Fruit fly (Drosophila melanogaster): ENCODE results near the gene Pi4KIIalpha.

- TF ChIP-seq CG15710 (tag; optimal IDR thresholded peaks at IDR 0.05), result no peak
- TF ChIP-seq CG17806 (tag; optimal IDR thresholded peaks at IDR 0.05), result no peak
- no peak for TF ChIP-seq CG14655 (GFP tag; optimal IDR thresholded peaks at IDR 0.05)
- no peak for TF ChIP-seq CG9948 (tag; optimal IDR thresholded peaks at IDR 0.05)
- no peak for TF ChIP-seq CG32121 (GFP tag; IDR thresholded peaks at IDR 0.05)
- TF ChIP-seq Snoo (tag; optimal IDR thresholded peaks at IDR 0.05), result no peak
- no peak for TF ChIP-seq CG8301 (tag; optimal IDR thresholded peaks at IDR 0.05)
These were observed 46.9 kb downstream of the Pi4KIIalpha start for dm6 chr3R:5516582-5517001.
